Worm (Caenorhabditis elegans) whole organism, L4 larva: Measurements from ENCODE around the gene C39B10.5.

Experiments used
- lin-39 ChIP-seq: fragments of 150-350 bp; optimal IDR thresholded peaks from 2 replicates; lab custom pipeline; 2014; ENCODE audit warnings: missing biosample characterization, missing genetic modification reagents, missing genetic modification characterization
- nhr-77 ChIP-seq: fragments of 150-350 bp; optimal IDR thresholded peaks from 2 replicates; lab custom pipeline; 2014; ENCODE audit warnings: missing biosample characterization, missing genetic modification characterization
- set-16 ChIP-seq: fragments of 200-800 bp; sonication (Bioruptor generic); IDR thresholded peaks from 2 replicates; pipeline ENCODE4 v1.3.6; 2022; ENCODE audit warnings: missing genetic modification reagents, missing genetic modification characterization, missing compliant biosample characterization

DNA sequence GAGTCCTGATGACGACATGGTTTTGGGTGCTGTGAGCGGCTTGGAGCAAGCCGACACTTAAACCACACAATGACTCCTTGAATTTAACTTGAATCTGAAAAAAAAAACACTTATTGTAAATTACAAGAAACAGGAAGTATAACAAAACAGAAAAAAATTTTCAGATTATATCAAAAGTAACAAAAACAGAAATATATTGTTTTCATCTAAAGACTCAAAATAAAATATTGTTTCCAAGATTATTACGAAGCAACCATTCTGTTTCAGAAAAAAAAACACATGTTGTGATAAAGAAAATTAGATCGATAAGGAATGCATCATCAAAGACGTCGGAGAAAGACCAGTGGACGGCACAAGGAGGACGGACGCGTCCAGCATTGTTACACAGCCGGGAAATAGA, 18.6 kb upstream of the C39B10.5 start, which contains the start of gene mig-15:
- TF ChIP-seq nhr-77 (no peak), lin-39 (tag; lab: Kevin White, UChicago) (no peak), set-16 (GFP tag; lab: Robert Waterston, UW) (no peak)
